Worm (Caenorhabditis elegans) whole organism, young adult: Measurements from ENCODE around the gene T25D3.4.
A peak's percentile ranks its signal among the peaks of the same experiment; 100 is the strongest.

ENCODE experiments used
- C17E4.6 ChIP-seq: fragments of 200-800 bp; sonication (Bioruptor generic); IDR thresholded peaks from 2 replicates; pipeline ENCODE4 v1.3.6; 2022; ENCODE audit warnings: missing genetic modification reagents, missing genetic modification characterization, missing compliant biosample characterization
- F39B2.1 ChIP-seq: fragments of 200-800 bp; sonication (Bioruptor generic); IDR thresholded peaks from 2 replicates; pipeline ENCODE4 v1.3.6; 2022; ENCODE audit warnings: missing genetic modification reagents, missing genetic modification characterization, missing compliant biosample characterization
- F49E8.2 ChIP-seq: sonication (generic microtip); optimal IDR thresholded peaks from 3 replicates; lab custom pipeline; 2017; ENCODE audit warnings: missing genetic modification characterization, mild to moderate bottlenecking, missing compliant biosample characterization, antibody characterized with exemption, moderate library complexity; ENCODE audit not compliant: insufficient read depth
- K11D2.4 ChIP-seq: fragments of 200-800 bp; sonication (Bioruptor generic); IDR thresholded peaks from 2 replicates; pipeline ENCODE4 v1.3.6; 2022; ENCODE audit warnings: missing genetic modification reagents, missing genetic modification characterization, missing compliant biosample characterization
- Y53F4B.3 ChIP-seq: fragments of 200-800 bp; sonication (Bioruptor generic); IDR thresholded peaks from 2 replicates; pipeline ENCODE4 v1.3.6; 2022; ENCODE audit warnings: missing genetic modification reagents, missing genetic modification characterization, missing compliant biosample characterization
- akir-1 ChIP-seq: fragments of 200-800 bp; sonication (Bioruptor generic); optimal IDR thresholded peaks from 2 replicates; lab custom pipeline; 2018; ENCODE audit warnings: mild to moderate bottlenecking, missing genetic modification characterization, moderate library complexity, missing compliant biosample characterization
- ama-1 ChIP-seq, 3 experiments: fragments of 150-350 bp in 1 of 3; sonication (generic microtip) in 2 of 3; optimal IDR thresholded peaks; 2 replicates each; lab custom pipeline; 2014 to 2018; ENCODE audit warnings: missing biosample characterization in 2 of 3, missing genetic modification characterization in 2 of 3, missing genetic modification reagents in 2 of 3
- aptf-3 ChIP-seq: fragments of 200-800 bp; sonication (Bioruptor generic); IDR thresholded peaks from 2 replicates; pipeline ENCODE4 v1.3.6; 2022; ENCODE audit warnings: missing genetic modification characterization, missing compliant biosample characterization
- attf-3 ChIP-seq: fragments of 200-800 bp; sonication (Bioruptor generic); conservative IDR thresholded peaks from 2 replicates; pipeline ENCODE4 v1.3.6; 2022; ENCODE audit warnings: missing genetic modification reagents, missing genetic modification characterization, missing compliant biosample characterization
- attf-6 ChIP-seq: fragments of 200-800 bp; sonication (Bioruptor generic); IDR thresholded peaks from 2 replicates; pipeline ENCODE4 v1.3.6; 2022; ENCODE audit warnings: missing genetic modification reagents, missing genetic modification characterization, missing compliant biosample characterization
- bed-2 ChIP-seq: fragments of 200-800 bp; sonication (Bioruptor generic); IDR thresholded peaks from 2 replicates; pipeline ENCODE4 v1.3.6; 2022; ENCODE audit warnings: missing genetic modification reagents, missing genetic modification characterization, missing compliant biosample characterization
- cebp-1 ChIP-seq, 2 experiments: fragments of 200-800 bp in 1 of 2; sonication (Bioruptor generic) in 1 of 2; sonication (generic microtip) in 1 of 2; IDR thresholded peaks in 1 of 2; optimal IDR thresholded peaks in 1 of 2; 2 replicates each; pipeline versions ENCODE4 v1.3.6 to Lab custom; 2017 to 2022; ENCODE audit warnings: missing compliant biosample characterization in 2 of 2, missing genetic modification characterization in 2 of 2, mild to moderate bottlenecking in 1 of 2, missing genetic modification reagents in 1 of 2, moderate library complexity in 1 of 2
- cebp-2 ChIP-seq: fragments of 200-800 bp; sonication (Bioruptor generic); IDR thresholded peaks from 2 replicates; pipeline ENCODE4 v1.3.6; 2022; ENCODE audit warnings: missing genetic modification characterization, missing compliant biosample characterization
- ceh-27 ChIP-seq: fragments of 200-800 bp; sonication (Bioruptor generic); optimal IDR thresholded peaks from 2 replicates; lab custom pipeline; 2018; ENCODE audit warnings: mild to moderate bottlenecking, missing genetic modification characterization, moderate library complexity, missing compliant biosample characterization
- ceh-58 ChIP-seq: fragments of 200-800 bp; sonication (Bioruptor generic); IDR thresholded peaks from 2 replicates; pipeline ENCODE4 v1.3.6; 2022; ENCODE audit warnings: missing genetic modification characterization, missing compliant biosample characterization
- dpff-1 ChIP-seq: sonication (generic microtip); optimal IDR thresholded peaks from 2 replicates; lab custom pipeline; 2017; ENCODE audit warnings: mild to moderate bottlenecking, missing genetic modification characterization, missing compliant biosample characterization
- egl-18 ChIP-seq: fragments of 200-800 bp; sonication (Bioruptor generic); IDR thresholded peaks from 2 replicates; pipeline ENCODE4 v1.3.6; 2022; ENCODE audit warnings: missing genetic modification reagents, missing genetic modification characterization, missing compliant biosample characterization
- egl-44 ChIP-seq: fragments of 200-800 bp; sonication (Bioruptor generic); IDR thresholded peaks from 2 replicates; pipeline ENCODE4 v1.3.6; 2022; ENCODE audit warnings: missing genetic modification reagents, missing genetic modification characterization, missing compliant biosample characterization
- gei-17 ChIP-seq: fragments of 200-800 bp; sonication (Bioruptor generic); optimal IDR thresholded peaks from 2 replicates; lab custom pipeline; 2018; ENCODE audit warnings: mild to moderate bottlenecking, missing genetic modification characterization, missing compliant biosample characterization
- hmg-1.2 ChIP-seq: fragments of 200-800 bp; sonication (Bioruptor generic); IDR thresholded peaks from 2 replicates; pipeline ENCODE4 v1.3.6; 2022; ENCODE audit warnings: missing genetic modification reagents, missing genetic modification characterization, missing compliant biosample characterization
- let-526 ChIP-seq: fragments of 200-800 bp; sonication (Bioruptor generic); IDR thresholded peaks from 2 replicates; pipeline ENCODE4 v1.3.6; 2022; ENCODE audit warnings: missing genetic modification reagents, missing genetic modification characterization, missing compliant biosample characterization
- lin-26 ChIP-seq: fragments of 200-800 bp; sonication (Bioruptor generic); IDR thresholded peaks from 2 replicates; pipeline ENCODE4 v1.3.6; 2022; ENCODE audit warnings: missing genetic modification reagents, missing genetic modification characterization, missing compliant biosample characterization
- lin-35 ChIP-seq, 3 experiments: fragments of 150-350 bp in 2 of 3; sonication (generic microtip) in 1 of 3; optimal IDR thresholded peaks; 2 replicates each; lab custom pipeline; 2014 to 2018; ENCODE audit warnings: missing biosample characterization in 3 of 3, missing genetic modification characterization in 3 of 3, missing genetic modification reagents in 3 of 3
- lin-54 ChIP-seq: fragments of 200-800 bp; sonication (Bioruptor generic); optimal IDR thresholded peaks from 2 replicates; lab custom pipeline; 2018; ENCODE audit warnings: mild to moderate bottlenecking, missing genetic modification characterization, missing compliant biosample characterization
- lir-1 ChIP-seq: fragments of 200-800 bp; sonication (Bioruptor generic); conservative IDR thresholded peaks from 2 replicates; pipeline ENCODE4 v1.3.6; 2022; ENCODE audit warnings: missing genetic modification reagents, missing genetic modification characterization, missing compliant biosample characterization
- lsy-27 ChIP-seq: sonication (generic microtip); optimal IDR thresholded peaks from 2 replicates; lab custom pipeline; 2017; ENCODE audit warnings: missing genetic modification characterization, mild to moderate bottlenecking, missing compliant biosample characterization, antibody characterized with exemption, missing genotype, borderline replicate concordance; ENCODE audit not compliant: insufficient read depth
- madf-8 ChIP-seq: fragments of 200-800 bp; sonication (Bioruptor generic); conservative IDR thresholded peaks from 2 replicates; pipeline ENCODE4 v1.3.6; 2022; ENCODE audit warnings: missing genetic modification reagents, missing genetic modification characterization, missing compliant biosample characterization
- mes-4 ChIP-seq: sonication (generic microtip); optimal IDR thresholded peaks from 2 replicates; lab custom pipeline; 2016; ENCODE audit warnings: missing genotype, missing genetic modification characterization, missing compliant biosample characterization
- nfyb-1 ChIP-seq: fragments of 200-800 bp; sonication (Bioruptor generic); IDR thresholded peaks from 2 replicates; pipeline ENCODE4 v1.3.6; 2022; ENCODE audit warnings: missing genetic modification reagents, missing genetic modification characterization, missing compliant biosample characterization
- nhr-179 ChIP-seq: sonication (generic microtip); optimal IDR thresholded peaks from 2 replicates; lab custom pipeline; 2016; ENCODE audit warnings: mild to moderate bottlenecking, missing genetic modification characterization, missing compliant biosample characterization
- nhr-27 ChIP-seq: fragments of 200-800 bp; sonication (Bioruptor generic); optimal IDR thresholded peaks from 2 replicates; lab custom pipeline; 2018; ENCODE audit warnings: mild to moderate bottlenecking, missing genetic modification characterization, moderate library complexity, missing compliant biosample characterization
- nhr-80 ChIP-seq: sonication (generic microtip); optimal IDR thresholded peaks from 2 replicates; lab custom pipeline; 2016; ENCODE audit warnings: missing genetic modification characterization, missing compliant biosample characterization
- repo-1 ChIP-seq: sonication (generic microtip); optimal IDR thresholded peaks from 2 replicates; lab custom pipeline; 2017; ENCODE audit warnings: mild to moderate bottlenecking, missing genetic modification characterization, missing compliant biosample characterization
- sdz-38 ChIP-seq: sonication (generic microtip); optimal IDR thresholded peaks from 2 replicates; lab custom pipeline; 2016; ENCODE audit warnings: missing genotype, missing genetic modification characterization, missing compliant biosample characterization
- snpc-3.4 ChIP-seq: sonication (generic microtip); optimal IDR thresholded peaks from 2 replicates; lab custom pipeline; 2017; ENCODE audit warnings: missing genetic modification characterization, mild to moderate bottlenecking, missing compliant biosample characterization, antibody characterized with exemption, moderate library complexity, missing genotype, missing genetic modification reagents
- sptf-2 ChIP-seq: fragments of 200-800 bp; sonication (Bioruptor generic); optimal IDR thresholded peaks from 2 replicates; lab custom pipeline; 2018; ENCODE audit warnings: mild to moderate bottlenecking, missing genetic modification characterization, missing compliant biosample characterization
- zim-3 ChIP-seq: sonication (generic microtip); optimal IDR thresholded peaks from 2 replicates; lab custom pipeline; 2017; ENCODE audit warnings: mild to moderate bottlenecking, missing genetic modification characterization, moderate library complexity, missing compliant biosample characterization
- ztf-26 ChIP-seq: sonication (generic microtip); optimal IDR thresholded peaks from 2 replicates; lab custom pipeline; 2017; ENCODE audit warnings: missing genetic modification characterization, missing compliant biosample characterization
- ztf-28 ChIP-seq: fragments of 200-800 bp; sonication (Bioruptor generic); IDR thresholded peaks from 2 replicates; pipeline ENCODE4 v1.3.6; 2022; ENCODE audit warnings: missing genetic modification reagents, missing genetic modification characterization, missing compliant biosample characterization

T25D3.4 gene

DNA sequence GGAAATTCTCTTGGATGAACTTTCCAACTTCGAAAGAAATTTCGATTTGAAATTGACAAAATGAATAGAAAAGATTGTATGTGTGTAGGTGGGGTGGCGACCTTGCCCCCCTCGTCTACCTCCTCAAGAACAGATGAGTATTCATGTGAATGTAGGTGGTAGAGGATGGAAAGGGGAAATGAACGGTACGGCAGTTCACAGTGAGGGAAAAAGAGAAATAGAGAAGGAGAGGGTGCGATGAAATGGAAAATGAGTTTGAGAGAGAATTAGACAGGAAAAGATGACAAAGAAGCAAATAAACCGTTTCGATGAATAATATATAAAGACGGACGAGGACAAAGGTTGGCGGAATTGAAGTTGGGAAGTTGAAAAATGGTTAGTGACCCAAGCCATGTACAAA, 25.0 kb upstream of the T25D3.4 start:
- TF ChIP-seq nfyb-1 (GFP tag; lab: Robert Waterston, UW) (no peak), egl-44 (GFP tag; lab: Robert Waterston, UW) (no peak), hmg-1.2 (peak; percentile 33; the same call in 1 of the 2 replicates), F49E8.2 (no peak), lir-1 (GFP tag; lab: Robert Waterston, UW) (no peak)

DNA sequence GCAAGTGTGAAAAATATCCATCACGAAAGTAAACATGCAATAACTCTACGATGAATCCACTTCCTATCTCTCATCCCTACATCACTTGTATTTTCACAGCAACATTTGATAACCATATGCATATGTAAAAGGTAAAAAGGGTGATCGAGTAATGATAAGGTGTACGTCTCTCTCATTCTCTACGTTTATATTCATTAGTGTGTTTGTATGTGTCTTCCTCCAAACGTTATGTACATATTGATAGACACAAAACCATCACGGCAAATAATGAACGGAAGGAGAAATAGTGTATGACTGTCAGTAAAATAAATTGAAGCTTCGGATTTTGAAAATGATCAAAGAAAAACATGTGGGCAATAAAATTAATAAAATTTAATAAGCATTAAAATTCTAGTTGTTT, 24.5 kb upstream of the T25D3.4 start:
- no peak for TF ChIP-seq gei-17 (GFP tag; lab: Kevin White, UChicago)
- peak; percentile 65 for TF ChIP-seq nhr-80 (tag; lab: Kevin White, UChicago)
- TF ChIP-seq, all 124 proteins: peak for 1

DNA sequence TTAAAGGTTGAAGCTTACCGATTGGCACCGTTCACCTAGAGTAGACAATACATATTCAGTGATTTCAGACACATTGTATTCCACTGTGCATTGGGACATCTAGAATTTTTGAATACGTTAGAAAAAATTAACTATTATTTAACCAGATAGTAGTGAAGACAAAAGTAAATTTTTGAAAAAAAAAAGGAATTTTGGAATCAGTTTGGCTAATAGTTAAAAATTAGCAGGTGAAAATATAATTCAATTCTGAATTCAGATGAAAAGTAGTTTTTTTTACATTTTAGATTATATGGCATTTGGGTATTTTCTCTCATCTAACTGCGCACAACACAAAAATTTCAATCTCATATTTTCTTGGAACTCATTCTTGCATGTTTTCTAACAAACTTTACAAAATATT, 22.1 kb upstream of the T25D3.4 start, which contains the start of gene nmur-2:
Gene nmur-2 (minus strand): TSS at position 101 of the 400 bp plus-strand sequence.
- no peak for TF ChIP-seq attf-3
- no peak for TF ChIP-seq C17E4.6 (GFP tag; lab: Robert Waterston, UW)
- TF ChIP-seq Y53F4B.3 (GFP tag; lab: Robert Waterston, UW), result no peak
- TF ChIP-seq cebp-2 (GFP tag; lab: Robert Waterston, UW), result no peak

DNA sequence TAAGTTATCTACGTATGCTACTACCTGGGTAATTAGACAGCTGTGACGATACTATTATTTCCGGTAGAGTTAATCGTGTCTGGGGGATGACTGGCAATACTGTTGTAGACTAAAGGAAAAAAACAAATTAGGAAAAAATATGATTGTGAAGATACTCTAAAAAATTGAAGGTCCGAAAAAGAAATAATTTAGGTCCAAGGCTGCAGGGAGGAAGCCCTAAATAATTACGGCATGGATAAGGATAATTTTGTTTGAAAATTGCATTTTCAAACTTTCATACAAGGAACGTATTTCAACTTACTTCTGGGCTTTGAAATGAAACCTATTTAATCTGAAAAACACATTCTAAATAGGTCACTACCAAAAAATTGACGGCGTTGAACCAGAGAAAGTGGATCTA, 18.1 kb upstream of the T25D3.4 start, which contains the start of gene srd-3:
Gene srd-3 (minus strand): TSS at position 101 of the 400 bp plus-strand sequence.
- no peak for TF ChIP-seq ztf-28 (GFP tag; lab: Robert Waterston, UW)
- no peak for TF ChIP-seq dpff-1 (tag; lab: Kevin White, UChicago)
- TF ChIP-seq mes-4 (tag; lab: Kevin White, UChicago), result no peak
- no peak for TF ChIP-seq lin-35 (GFP tag; optimal IDR thresholded peaks at IDR 0.05; lab: Kevin White, UChicago)
- no peak for TF ChIP-seq nhr-179 (tag; lab: Kevin White, UChicago)
- TF ChIP-seq egl-18, result no peak
- TF ChIP-seq repo-1 (tag; lab: Kevin White, UChicago), result no peak
- TF ChIP-seq zim-3, result no peak
- TF ChIP-seq sdz-38 (tag; lab: Kevin White, UChicago), result no peak
- TF ChIP-seq bed-2 (GFP tag; lab: Robert Waterston, UW), result no peak
- TF ChIP-seq lsy-27 (tag; lab: Kevin White, UChicago), result no peak
- no peak for TF ChIP-seq ama-1 (optimal IDR thresholded peaks at IDR 0.05; lab: Kevin White, UChicago)
- no peak for TF ChIP-seq ama-1 (GFP tag; optimal IDR thresholded peaks at IDR 0.05; lab: Kevin White, UChicago)
- TF ChIP-seq cebp-1 (GFP tag; IDR thresholded peaks at IDR 0.05; lab: Robert Waterston, UW), result no peak
- TF ChIP-seq cebp-1 (tag; optimal IDR thresholded peaks at IDR 0.05; lab: Kevin White, UChicago), result no peak
- TF ChIP-seq let-526, result no peak
- no peak for TF ChIP-seq ztf-26 (tag; lab: Kevin White, UChicago)
- TF ChIP-seq aptf-3 (GFP tag; lab: Robert Waterston, UW), result no peak
- TF ChIP-seq snpc-3.4 (tag; lab: Kevin White, UChicago), result no peak
- TF ChIP-seq akir-1, result no peak
- TF ChIP-seq ceh-58 (GFP tag; lab: Robert Waterston, UW), result no peak
- TF ChIP-seq, all 124 proteins: peak for 0

ce11 chrII:129770-130169, 17.3 kb upstream of the T25D3.4 start:
- TF ChIP-seq cebp-1 (GFP tag; IDR thresholded peaks at IDR 0.05; lab: Robert Waterston, UW), result no peak
- TF ChIP-seq cebp-1 (tag; optimal IDR thresholded peaks at IDR 0.05; lab: Kevin White, UChicago), result no peak
- TF ChIP-seq sptf-2 (GFP tag; lab: Kevin White, UChicago), result no peak
- TF ChIP-seq nhr-27 (tag; lab: Kevin White, UChicago), result no peak
- TF ChIP-seq attf-6, result no peak
- TF ChIP-seq lin-26 (GFP tag; lab: Robert Waterston, UW), result no peak
- TF ChIP-seq madf-8 (GFP tag; lab: Robert Waterston, UW), result no peak
- TF ChIP-seq K11D2.4 (GFP tag; lab: Robert Waterston, UW), result no peak
- no peak for TF ChIP-seq lin-54 (GFP tag; lab: Kevin White, UChicago)
- TF ChIP-seq F39B2.1 (GFP tag; lab: Robert Waterston, UW), result no peak
- TF ChIP-seq ztf-28 (GFP tag; lab: Robert Waterston, UW), result no peak
- TF ChIP-seq ceh-27 (GFP tag; lab: Kevin White, UChicago), result no peak
- TF ChIP-seq, all 124 proteins: peak for 0
